Worm (Caenorhabditis elegans) whole organism, early embryonic: ENCODE data around the gene K09B11.4.
A peak's percentile ranks its signal among the peaks of the same experiment; 100 is the strongest.

Experiments
- B0310.2 ChIP-seq: sonication (generic microtip); optimal IDR thresholded peaks from 2 replicates; lab custom pipeline; 2016; ENCODE audit warnings: mild to moderate bottlenecking, missing genetic modification characterization, missing compliant biosample characterization
- F13C5.2 ChIP-seq: sonication (generic microtip); optimal IDR thresholded peaks from 2 replicates; lab custom pipeline; 2017; ENCODE audit warnings: mild to moderate bottlenecking, missing genetic modification characterization, inconsistent platforms, missing compliant biosample characterization
- aly-1 ChIP-seq: sonication (generic microtip); optimal IDR thresholded peaks from 2 replicates; lab custom pipeline; 2016; ENCODE audit warnings: missing genetic modification characterization, missing compliant biosample characterization
- ama-1 ChIP-seq: fragments of 150-350 bp; optimal IDR thresholded peaks from 2 replicates; lab custom pipeline; 2014
- ceh-13 ChIP-seq: fragments of 200-800 bp; sonication (Bioruptor generic); optimal IDR thresholded peaks from 2 replicates; lab custom pipeline; 2018; ENCODE audit warnings: mild to moderate bottlenecking, missing genetic modification characterization, missing compliant biosample characterization
- ceh-36 ChIP-seq: sonication (generic microtip); optimal IDR thresholded peaks from 2 replicates; lab custom pipeline; 2016; ENCODE audit warnings: missing genetic modification characterization, inconsistent platforms, missing compliant biosample characterization
- ets-7 ChIP-seq: sonication (generic microtip); optimal IDR thresholded peaks from 2 replicates; lab custom pipeline; 2016; ENCODE audit warnings: missing genotype, missing genetic modification characterization, missing compliant biosample characterization
- flt-1 ChIP-seq: fragments of 200-800 bp; sonication (Bioruptor generic); IDR thresholded peaks from 2 replicates; pipeline ENCODE4 v1.3.6; 2022; ENCODE audit warnings: missing genetic modification characterization, missing compliant biosample characterization
- hmbx-1 ChIP-seq: sonication (generic microtip); optimal IDR thresholded peaks from 2 replicates; lab custom pipeline; 2016; ENCODE audit warnings: mild to moderate bottlenecking, missing genetic modification characterization, missing compliant biosample characterization
- hmg-4 ChIP-seq: fragments of 200-800 bp; sonication (Bioruptor generic); optimal IDR thresholded peaks from 2 replicates; lab custom pipeline; 2018; ENCODE audit warnings: mild to moderate bottlenecking, missing genetic modification characterization, missing compliant biosample characterization
- hnd-1 ChIP-seq: sonication (generic microtip); optimal IDR thresholded peaks from 2 replicates; lab custom pipeline; 2016; ENCODE audit warnings: missing genetic modification characterization, missing compliant biosample characterization
- pes-1 ChIP-seq: fragments of 200-800 bp; sonication (Bioruptor generic); IDR thresholded peaks from 2 replicates; pipeline ENCODE4 v1.3.6; 2022; ENCODE audit warnings: missing genetic modification reagents, missing genetic modification characterization, missing compliant biosample characterization
- scrt-1 ChIP-seq: fragments of 200-800 bp; sonication (Bioruptor generic); IDR thresholded peaks from 2 replicates; pipeline ENCODE4 v1.3.6; 2022; ENCODE audit warnings: missing genetic modification characterization, missing compliant biosample characterization
- sea-1 ChIP-seq: fragments of 200-800 bp; sonication (Bioruptor generic); conservative IDR thresholded peaks from 2 replicates; pipeline ENCODE4 v1.3.6; 2022; ENCODE audit warnings: missing genetic modification characterization, missing compliant biosample characterization
- tbx-11 ChIP-seq: fragments of 200-800 bp; sonication (Bioruptor generic); IDR thresholded peaks from 2 replicates; pipeline ENCODE4 v1.3.6; 2022; ENCODE audit warnings: missing genetic modification characterization, missing compliant biosample characterization
- tbx-37 ChIP-seq: fragments of 200-800 bp; sonication (Bioruptor generic); conservative IDR thresholded peaks from 2 replicates; pipeline ENCODE4 v1.3.6; 2022; ENCODE audit warnings: missing genetic modification reagents, missing genetic modification characterization, missing compliant biosample characterization
- tra-4 ChIP-seq: sonication (generic microtip); optimal IDR thresholded peaks from 2 replicates; lab custom pipeline; 2017; ENCODE audit warnings: missing genetic modification characterization, missing compliant biosample characterization

The K09B11.4 gene

ce11 chrIV:13458237-13458636 lies 28.9 kb downstream of the K09B11.4 start:
- 0 out of 2 replicates have a peak, but pooled peaks have one; percentile 5 for TF ChIP-seq scrt-1 (GFP tag; lab: Robert Waterston, UW)
- TF ChIP-seq hnd-1 (tag; lab: Kevin White, UChicago) = no peak

- TF ChIP-seq scrt-1 (GFP tag; lab: Robert Waterston, UW) (no peak), hmbx-1 (tag; lab: Kevin White, UChicago) (no peak), tra-4 (tag; lab: Kevin White, UChicago) (no peak), F13C5.2 (tag; lab: Kevin White, UChicago) (no peak), aly-1 (tag; lab: Kevin White, UChicago) (no peak), tbx-37 (no peak), tbx-11 (GFP tag; lab: Robert Waterston, UW) (no peak), sea-1 (GFP tag; lab: Robert Waterston, UW) (no peak), hnd-1 (tag; lab: Kevin White, UChicago) (no peak), ceh-36 (tag; lab: Kevin White, UChicago) (no peak), pes-1 (GFP tag; lab: Robert Waterston, UW) (no peak), B0310.2 (tag; lab: Kevin White, UChicago) (no peak), ets-7 (no peak), flt-1 (GFP tag; lab: Robert Waterston, UW) (no peak), ceh-13 (GFP tag; lab: Kevin White, UChicago) (no peak), ama-1 (lab: Kevin White, UChicago) (no peak), hmg-4 (GFP tag; lab: Kevin White, UChicago) (no peak)
These were observed 31.5 kb downstream of the K09B11.4 start, which contains the start of gene Y38H8A.12 for ce11 chrIV:13460876-13461275. TSS of gene Y38H8A.12 (minus strand) at chrIV:13460976.

ce11 chrIV:13463889-13464288 lies 34.5 kb downstream of the K09B11.4 start:
- peak; percentile 62; the same call in 1 of the 2 replicates for TF ChIP-seq flt-1 (GFP tag; lab: Robert Waterston, UW)
- TF ChIP-seq pes-1 (GFP tag; lab: Robert Waterston, UW) = peak; percentile 66; the same call in 1 of the 2 replicates

- TF ChIP-seq hmg-4 (GFP tag; lab: Kevin White, UChicago) = no peak
- TF ChIP-seq ama-1 (lab: Kevin White, UChicago) = no peak
- no peak for TF ChIP-seq tra-4 (tag; lab: Kevin White, UChicago)
- no peak for TF ChIP-seq sea-1 (GFP tag; lab: Robert Waterston, UW)
- no peak for TF ChIP-seq hnd-1 (tag; lab: Kevin White, UChicago)
- TF ChIP-seq F13C5.2 (tag; lab: Kevin White, UChicago) = no peak
- no peak for TF ChIP-seq ceh-13 (GFP tag; lab: Kevin White, UChicago)
- no peak for TF ChIP-seq hmbx-1 (tag; lab: Kevin White, UChicago)
- no peak for TF ChIP-seq scrt-1 (GFP tag; lab: Robert Waterston, UW)
- no peak for TF ChIP-seq tbx-11 (GFP tag; lab: Robert Waterston, UW)
- no peak for TF ChIP-seq B0310.2 (tag; lab: Kevin White, UChicago)
These were observed 36.5 kb downstream of the K09B11.4 start, which contains the start of gene fezf-1 for ce11 chrIV:13465797-13466196. TSS of gene fezf-1 (plus strand) at chrIV:13466097.

- no peak for TF ChIP-seq pes-1 (GFP tag; lab: Robert Waterston, UW)
- no peak for TF ChIP-seq tra-4 (tag; lab: Kevin White, UChicago)
- no peak for TF ChIP-seq sea-1 (GFP tag; lab: Robert Waterston, UW)
- TF ChIP-seq ama-1 (lab: Kevin White, UChicago) = no peak
- no peak for TF ChIP-seq flt-1 (GFP tag; lab: Robert Waterston, UW)
- TF ChIP-seq B0310.2 (tag; lab: Kevin White, UChicago) = no peak
- no peak for TF ChIP-seq ets-7
- TF ChIP-seq hmbx-1 (tag; lab: Kevin White, UChicago) = no peak
- no peak for TF ChIP-seq aly-1 (tag; lab: Kevin White, UChicago)
These were observed 42.7 kb downstream of the K09B11.4 start, which contains the start of the genes ttbk-8.1 and Y38H8A.4 for ce11 chrIV:13472011-13472410. TSS of gene ttbk-8.1 (plus strand) at chrIV:13472311. TSS of gene Y38H8A.4 (minus strand) at chrIV:13472376.

ce11 chrIV:13474132-13474531 lies 44.8 kb downstream of the K09B11.4 start, which contains the start of gene Y38H8A.2:
TSS of gene Y38H8A.2 (plus strand) at chrIV:13474432.
- TF ChIP-seq ama-1 (lab: Kevin White, UChicago) (no peak), ceh-36 (tag; lab: Kevin White, UChicago) (no peak), ets-7 (no peak), ceh-13 (GFP tag; lab: Kevin White, UChicago) (no peak), sea-1 (GFP tag; lab: Robert Waterston, UW) (no peak), hmbx-1 (tag; lab: Kevin White, UChicago) (no peak), tra-4 (tag; lab: Kevin White, UChicago) (no peak), pes-1 (GFP tag; lab: Robert Waterston, UW) (no peak), tbx-11 (GFP tag; lab: Robert Waterston, UW) (no peak), F13C5.2 (tag; lab: Kevin White, UChicago) (no peak), tbx-37 (no peak), aly-1 (tag; lab: Kevin White, UChicago) (no peak), hnd-1 (tag; lab: Kevin White, UChicago) (no peak), flt-1 (GFP tag; lab: Robert Waterston, UW) (no peak), B0310.2 (tag; lab: Kevin White, UChicago) (no peak), hmg-4 (GFP tag; lab: Kevin White, UChicago) (no peak), scrt-1 (GFP tag; lab: Robert Waterston, UW) (no peak)
